Worm (Caenorhabditis elegans) whole organism, L4/young adult: Measurements from ENCODE around the gene ebax-1.

Experiments used
- W03F9.2 ChIP-seq: fragments of 150-350 bp; optimal IDR thresholded peaks from 2 replicates; lab custom pipeline; 2014; ENCODE audit warnings: missing biosample characterization, missing genetic modification characterization
- dao-5 ChIP-seq: sonication (generic microtip); optimal IDR thresholded peaks from 2 replicates; lab custom pipeline; 2016; ENCODE audit warnings: missing genotype, missing genetic modification characterization, moderate library complexity, missing compliant biosample characterization
- him-1 ChIP-seq: sonication (generic microtip); optimal IDR thresholded peaks from 2 replicates; lab custom pipeline; 2016; ENCODE audit warnings: missing genotype, missing genetic modification reagents, missing genetic modification characterization, missing compliant biosample characterization

DNA sequence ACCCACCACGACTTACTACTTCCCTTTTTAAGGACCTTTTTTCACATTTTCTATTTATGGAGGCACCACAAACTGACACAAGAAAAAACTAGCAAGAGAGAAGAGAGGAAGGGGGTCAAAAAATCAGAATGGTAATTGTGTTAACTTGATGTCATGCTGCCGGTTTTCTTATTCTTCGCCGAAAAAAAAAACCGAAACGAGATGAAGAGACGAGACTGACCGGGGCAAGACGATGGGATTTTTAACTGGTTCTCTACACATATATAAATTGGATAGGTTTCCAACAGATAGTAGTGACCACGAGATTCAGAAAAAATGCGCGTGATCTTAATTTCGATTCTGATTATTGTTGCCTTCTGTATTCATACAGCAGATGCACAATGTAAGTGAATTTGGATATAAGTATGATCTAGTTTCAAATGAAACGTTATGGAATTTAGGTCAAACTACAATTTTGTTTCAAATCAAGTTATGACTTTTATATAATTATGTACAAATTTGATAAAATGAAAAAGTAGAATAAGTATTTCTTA is 12.9 kb upstream of the ebax-1 start, which contains the start of gene Y43C5A.3:
- TF ChIP-seq him-1 (no peak), dao-5 (tag; lab: Kevin White, UChicago) (no peak), W03F9.2 (no peak)
